Worm (Caenorhabditis elegans): Measurements from ENCODE around the gene F56F10.2.

Gene F56F10.2

ce11 chrX:841393-841792 lies 18.0 kb upstream of the F56F10.2 start, which contains the start of gene F39H12.3:
TSS of gene F39H12.3 (minus strand) at chrX:841493.
- TF ChIP-seq pros-1 (tag; optimal IDR thresholded peaks at IDR 0.05) (no peak), nfya-1 (tag; optimal IDR thresholded peaks at IDR 0.05) (no peak), dve-1 (tag; optimal IDR thresholded peaks at IDR 0.05) (no peak), ceh-9 (tag; optimal IDR thresholded peaks at IDR 0.05) (no peak), T23F11.4 (GFP tag; optimal IDR thresholded peaks at IDR 0.05) (no peak), ceh-34 (tag; optimal IDR thresholded peaks at IDR 0.05) (no peak), lin-11 (tag; optimal IDR thresholded peaks at IDR 0.05) (no peak)

- no peak for TF ChIP-seq dve-1 (tag; optimal IDR thresholded peaks at IDR 0.05)
- peak; percentile 31 for TF ChIP-seq ceh-18 (tag; optimal IDR thresholded peaks at IDR 0.05)
- no peak for TF ChIP-seq pha-2 (tag; optimal IDR thresholded peaks at IDR 0.05)
- TF ChIP-seq Y22D7AL.16 (tag; optimal IDR thresholded peaks at IDR 0.05): no peak
- TF ChIP-seq ceh-9 (tag; optimal IDR thresholded peaks at IDR 0.05): no peak
- TF ChIP-seq unc-42 (tag; optimal IDR thresholded peaks at IDR 0.05): peak; percentile 59
- no peak for TF ChIP-seq ama-1 (optimal IDR thresholded peaks at IDR 0.05)
- TF ChIP-seq pat-9 (tag; optimal IDR thresholded peaks at IDR 0.05): no peak
- no peak for TF ChIP-seq T23F11.4 (GFP tag; optimal IDR thresholded peaks at IDR 0.05)
- peak; percentile 23 for TF ChIP-seq sdc-2 (tag; optimal IDR thresholded peaks at IDR 0.05)
- TF ChIP-seq elt-4 (tag; optimal IDR thresholded peaks at IDR 0.05): no peak
- TF ChIP-seq ceh-30 (tag; optimal IDR thresholded peaks at IDR 0.05): no peak
- no peak for TF ChIP-seq ceh-2 (tag; optimal IDR thresholded peaks at IDR 0.05)
- no peak for TF ChIP-seq dmd-4 (tag; optimal IDR thresholded peaks at IDR 0.05; ENCODE audit: borderline replicate concordance)
- no peak for TF ChIP-seq fkh-10 (GFP tag; optimal IDR thresholded peaks at IDR 0.05)
- TF ChIP-seq lim-6 (tag; optimal IDR thresholded peaks at IDR 0.05): no peak
- TF ChIP-seq ttx-3 (tag; optimal IDR thresholded peaks at IDR 0.05): no peak
- TF ChIP-seq ceh-6 (GFP tag; optimal IDR thresholded peaks at IDR 0.05): no peak
- no peak for TF ChIP-seq pqm-1 (tag; optimal IDR thresholded peaks at IDR 0.05)
- TF ChIP-seq pha-4 (tag; optimal IDR thresholded peaks at IDR 0.05): no peak
- no peak for TF ChIP-seq pros-1 (tag; optimal IDR thresholded peaks at IDR 0.05)
- TF ChIP-seq odd-2 (tag; optimal IDR thresholded peaks at IDR 0.05): no peak
- no peak for TF ChIP-seq ceh-48 (tag; optimal IDR thresholded peaks at IDR 0.05)
- no peak for TF ChIP-seq rnt-1 (tag; optimal IDR thresholded peaks at IDR 0.05)
- TF ChIP-seq hlh-6 (tag; optimal IDR thresholded peaks at IDR 0.05): no peak
- no peak for TF ChIP-seq hlh-13 (GFP tag; optimal IDR thresholded peaks at IDR 0.05)
- peak; percentile 6 for TF ChIP-seq ceh-31 (tag; optimal IDR thresholded peaks at IDR 0.05)
- TF ChIP-seq zip-5 (tag; optimal IDR thresholded peaks at IDR 0.05): no peak
- TF ChIP-seq fkh-6 (tag; optimal IDR thresholded peaks at IDR 0.05): no peak
- TF ChIP-seq hlh-8 (tag; optimal IDR thresholded peaks at IDR 0.05): no peak
- TF ChIP-seq hlh-30 (tag; optimal IDR thresholded peaks at IDR 0.05; ENCODE audit: insufficient read depth): no peak
Measured at ce11 chrX:844649-845048, 14.8 kb upstream of the F56F10.2 start.

DNA sequence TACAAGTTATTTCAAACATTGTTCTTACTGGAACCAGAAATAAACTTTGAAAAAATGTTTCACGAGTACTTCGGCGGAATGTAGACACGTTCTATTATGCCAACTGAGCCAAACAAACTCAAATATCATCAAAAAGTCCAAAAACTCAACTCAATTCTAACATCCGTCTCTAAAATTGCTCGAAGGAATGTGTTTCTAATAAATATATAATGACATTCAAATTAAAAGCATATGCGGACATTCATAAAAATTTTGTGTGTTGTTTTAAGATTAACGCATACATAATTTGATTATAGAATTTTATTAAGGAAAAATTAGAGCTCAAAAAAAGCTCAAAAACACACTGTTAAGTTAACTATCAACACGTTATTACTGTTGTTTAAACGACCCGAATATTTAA lies 14.0 kb upstream of the F56F10.2 start:
- TF ChIP-seq dmd-4 (tag; optimal IDR thresholded peaks at IDR 0.05; ENCODE audit: borderline replicate concordance) (no peak), hlh-15 (tag; optimal IDR thresholded peaks at IDR 0.05) (no peak), eyg-1 (tag; optimal IDR thresholded peaks at IDR 0.05) (no peak), elt-4 (tag; optimal IDR thresholded peaks at IDR 0.05) (no peak), ceh-9 (tag; optimal IDR thresholded peaks at IDR 0.05) (no peak), hlh-6 (tag; optimal IDR thresholded peaks at IDR 0.05) (no peak), unc-3 (GFP tag; conservative IDR thresholded peaks at IDR 0.05) (no peak), unc-3 (tag; optimal IDR thresholded peaks at IDR 0.05) (no peak)

ce11 chrX:851421-851820 lies 8.0 kb upstream of the F56F10.2 start, which contains the start of gene igcm-1:
TSS of gene igcm-1 (minus strand) at chrX:851521.
- TF ChIP-seq zip-5 (tag; optimal IDR thresholded peaks at IDR 0.05): no peak
- TF ChIP-seq pros-1 (tag; optimal IDR thresholded peaks at IDR 0.05): no peak
- no peak for TF ChIP-seq ceh-9 (tag; optimal IDR thresholded peaks at IDR 0.05)
